Fruit fly (Drosophila melanogaster) whole organism, embryonic: Measurements from ENCODE around the gene esg.
A peak's percentile ranks its signal among the peaks of the same experiment; 100 is the strongest.

Source experiments
- Ada2b ChIP-seq: fragments of 200-800 bp; sonication (Bioruptor generic); IDR thresholded peaks from 2 replicates; pipeline ENCODE4 v1.3.6; 2022; ENCODE audit warnings: missing biosample characterization, missing genetic modification characterization
- Asciz ChIP-seq: fragments of 200-800 bp; sonication (Bioruptor generic); optimal IDR thresholded peaks from 2 replicates; lab custom pipeline; 2017; ENCODE audit warnings: missing biosample characterization, mild to moderate bottlenecking, missing genetic modification characterization, missing genetic modification reagents
- BtbVII ChIP-seq: fragments of 200-800 bp; sonication (Bioruptor generic); optimal IDR thresholded peaks from 3 replicates; lab custom pipeline; 2017; ENCODE audit warnings: missing biosample characterization, mild to moderate bottlenecking, missing genetic modification characterization
- Bteb2 ChIP-seq: fragments of 200-800 bp; sonication (Bioruptor generic); optimal IDR thresholded peaks from 2 replicates; lab custom pipeline; 2016; ENCODE audit warnings: missing biosample characterization, missing genetic modification characterization
- CG10274 ChIP-seq: fragments of 200-800 bp; sonication (Bioruptor generic); optimal IDR thresholded peaks from 3 replicates; lab custom pipeline; 2017; ENCODE audit warnings: missing biosample characterization, mild to moderate bottlenecking, missing genetic modification characterization
- CG11085 ChIP-seq: fragments of 200-800 bp; sonication (Bioruptor generic); IDR thresholded peaks from 2 replicates; pipeline ENCODE4 v1.3.6; 2022; ENCODE audit warnings: missing biosample characterization, missing genetic modification characterization
- CG12219 ChIP-seq: fragments of 200-800 bp; sonication (Bioruptor generic); optimal IDR thresholded peaks from 3 replicates; lab custom pipeline; 2018; ENCODE audit warnings: missing biosample characterization, mild to moderate bottlenecking, missing genetic modification characterization
- CG12942 ChIP-seq: fragments of 200-800 bp; sonication (Bioruptor generic); optimal IDR thresholded peaks from 3 replicates; lab custom pipeline; 2016; ENCODE audit warnings: missing biosample characterization, missing genetic modification characterization
- CG13894 ChIP-seq: fragments of 200-800 bp; sonication (Bioruptor generic); optimal IDR thresholded peaks from 3 replicates; lab custom pipeline; 2018; ENCODE audit warnings: missing biosample characterization, mild to moderate bottlenecking, missing genetic modification characterization, moderate library complexity
- CG15479 ChIP-seq: fragments of 200-800 bp; sonication (Bioruptor generic); optimal IDR thresholded peaks from 3 replicates; lab custom pipeline; 2019; ENCODE audit warnings: missing biosample characterization, mild to moderate bottlenecking, missing genetic modification characterization, moderate library complexity
- CG15696 ChIP-seq: fragments of 200-800 bp; sonication (Bioruptor generic); optimal IDR thresholded peaks from 2 replicates; lab custom pipeline; 2019; ENCODE audit warnings: missing biosample characterization, mild to moderate bottlenecking, missing genetic modification characterization, moderate library complexity
- CG17328 ChIP-seq: fragments of 200-800 bp; sonication (Bioruptor generic); IDR thresholded peaks from 2 replicates; pipeline ENCODE4 v1.3.6; 2022; ENCODE audit warnings: missing biosample characterization, missing genetic modification characterization
- CG17359 ChIP-seq: fragments of 200-800 bp; sonication (Bioruptor generic); optimal IDR thresholded peaks from 3 replicates; lab custom pipeline; 2018; ENCODE audit warnings: missing biosample characterization, mild to moderate bottlenecking, missing genetic modification characterization, moderate library complexity
- CG17802 ChIP-seq: fragments of 200-800 bp; sonication (Bioruptor generic); optimal IDR thresholded peaks from 2 replicates; lab custom pipeline; 2018; ENCODE audit warnings: missing biosample characterization, mild to moderate bottlenecking, missing genetic modification characterization, moderate library complexity
- CG2129 ChIP-seq: fragments of 200-800 bp; sonication (Bioruptor generic); IDR thresholded peaks from 2 replicates; pipeline ENCODE4 v1.3.6; 2022; ENCODE audit warnings: missing biosample characterization, missing genetic modification characterization; ENCODE audit not compliant: partially characterized antibody
- CG31388 ChIP-seq: fragments of 200-800 bp; sonication (Bioruptor generic); optimal IDR thresholded peaks from 2 replicates; lab custom pipeline; 2016; ENCODE audit warnings: missing biosample characterization, missing genetic modification characterization
- CG3281 ChIP-seq: fragments of 200-800 bp; sonication (Bioruptor generic); optimal IDR thresholded peaks from 3 replicates; lab custom pipeline; 2017; ENCODE audit warnings: missing biosample characterization, mild to moderate bottlenecking, missing genetic modification characterization
- CG3407 ChIP-seq: fragments of 200-800 bp; sonication (Bioruptor generic); optimal IDR thresholded peaks from 2 replicates; lab custom pipeline; 2018; ENCODE audit warnings: missing biosample characterization, mild to moderate bottlenecking, missing genetic modification characterization
- CG6254 ChIP-seq: fragments of 200-800 bp; sonication (Bioruptor generic); optimal IDR thresholded peaks from 3 replicates; lab custom pipeline; 2017; ENCODE audit warnings: mild to moderate bottlenecking, missing biosample characterization, missing genetic modification reagents, missing genetic modification characterization
- CG6791 ChIP-seq: fragments of 200-800 bp; sonication (Bioruptor generic); IDR thresholded peaks from 3 replicates; pipeline ENCODE4 v1.3.6; 2022; ENCODE audit warnings: missing biosample characterization, missing genetic modification characterization; ENCODE audit not compliant: partially characterized antibody
- CG7963 ChIP-seq: fragments of 200-800 bp; sonication (Bioruptor generic); IDR thresholded peaks from 3 replicates; pipeline ENCODE4 v1.3.6; 2022; ENCODE audit warnings: missing biosample characterization, missing genetic modification characterization; ENCODE audit not compliant: partially characterized antibody
- CG9215 ChIP-seq: fragments of 200-800 bp; sonication (Bioruptor generic); IDR thresholded peaks from 2 replicates; pipeline ENCODE4 v1.3.6; 2022; ENCODE audit warnings: missing biosample characterization, missing genetic modification characterization
- CG9876 ChIP-seq: fragments of 200-800 bp; sonication (Bioruptor generic); optimal IDR thresholded peaks from 2 replicates; lab custom pipeline; 2016; ENCODE audit warnings: missing biosample characterization, missing genetic modification characterization
- HmgD ChIP-seq: fragments of 200-800 bp; sonication (Bioruptor generic); optimal IDR thresholded peaks from 3 replicates; lab custom pipeline; 2016; ENCODE audit warnings: missing biosample characterization, missing genetic modification characterization
- Oli ChIP-seq: fragments of 200-800 bp; sonication (Bioruptor generic); optimal IDR thresholded peaks from 2 replicates; lab custom pipeline; 2018; ENCODE audit warnings: missing biosample characterization, mild to moderate bottlenecking, missing genetic modification characterization, moderate library complexity
- Sry-δ ChIP-seq: fragments of 200-800 bp; sonication (Bioruptor generic); optimal IDR thresholded peaks from 2 replicates; lab custom pipeline; 2016; ENCODE audit warnings: missing biosample characterization, missing genetic modification characterization
- Tbp ChIP-seq: fragments of >200 bp; optimal IDR thresholded peaks from 2 replicates; lab custom pipeline; 2018; ENCODE audit warnings: missing biosample characterization, missing genetic modification characterization
- ara ChIP-seq: fragments of 200-800 bp; sonication (Bioruptor generic); IDR thresholded peaks from 2 replicates; pipeline ENCODE4 v1.3.6; 2022; ENCODE audit warnings: missing biosample characterization, missing genetic modification characterization
- chif ChIP-seq, 2 experiments: fragments of 200-800 bp; sonication (Bioruptor generic); optimal IDR thresholded peaks; 3 replicates each; lab custom pipeline; 2016; ENCODE audit warnings: missing biosample characterization in 2 of 2, missing genetic modification characterization in 2 of 2
- ci ChIP-seq: fragments of 200-800 bp; sonication (Bioruptor generic); IDR thresholded peaks from 3 replicates; pipeline ENCODE4 v1.3.6; 2022; ENCODE audit warnings: missing biosample characterization, missing genetic modification characterization
- croc ChIP-seq: fragments of 200-800 bp; sonication (Bioruptor generic); conservative IDR thresholded peaks from 3 replicates; pipeline ENCODE4 v1.3.6; 2022; ENCODE audit warnings: missing biosample characterization, missing genetic modification characterization
- dan ChIP-seq: fragments of 200-800 bp; sonication (Bioruptor generic); IDR thresholded peaks from 2 replicates; pipeline ENCODE4 v1.3.6; 2022; ENCODE audit warnings: missing biosample characterization, missing genetic modification characterization
- danr ChIP-seq: fragments of 200-800 bp; sonication (Bioruptor generic); IDR thresholded peaks from 2 replicates; pipeline ENCODE4 v1.3.6; 2022; ENCODE audit warnings: missing biosample characterization, missing genetic modification characterization
- dm ChIP-seq: fragments of 200-800 bp; sonication (Bioruptor generic); optimal IDR thresholded peaks from 3 replicates; lab custom pipeline; 2016; ENCODE audit warnings: missing biosample characterization, missing genetic modification characterization
- dmrt11E ChIP-seq: fragments of 200-800 bp; sonication (Bioruptor generic); optimal IDR thresholded peaks from 3 replicates; lab custom pipeline; 2018; ENCODE audit warnings: missing biosample characterization, mild to moderate bottlenecking, missing genetic modification characterization, moderate library complexity
- exex ChIP-seq: fragments of 200-800 bp; sonication (Bioruptor generic); optimal IDR thresholded peaks from 4 replicates; lab custom pipeline; 2018; ENCODE audit warnings: missing biosample characterization, mild to moderate bottlenecking, missing genetic modification characterization, moderate library complexity
- fd64A ChIP-seq: fragments of 200-800 bp; sonication (Bioruptor generic); optimal IDR thresholded peaks from 3 replicates; lab custom pipeline; 2018; ENCODE audit warnings: missing biosample characterization, mild to moderate bottlenecking, missing genetic modification characterization
- fu2 ChIP-seq: fragments of 200-800 bp; sonication (Bioruptor generic); optimal IDR thresholded peaks from 2 replicates; lab custom pipeline; 2016; ENCODE audit warnings: missing biosample characterization, missing genetic modification characterization
- grn ChIP-seq: fragments of 200-800 bp; sonication (Bioruptor generic); optimal IDR thresholded peaks from 3 replicates; lab custom pipeline; 2017; ENCODE audit warnings: missing biosample characterization, missing genetic modification characterization
- gsb ChIP-seq: fragments of 200-800 bp; sonication (Bioruptor generic); IDR thresholded peaks from 2 replicates; pipeline ENCODE4 v1.3.6; 2022; ENCODE audit warnings: missing biosample characterization, missing genetic modification characterization
- hbn ChIP-seq: fragments of 200-800 bp; sonication (Bioruptor generic); IDR thresholded peaks from 2 replicates; pipeline ENCODE4 v1.3.6; 2022; ENCODE audit warnings: missing biosample characterization, missing genetic modification characterization; ENCODE audit not compliant: partially characterized antibody
- pan ChIP-seq, 4 experiments: fragments of >200 bp in 3 of 4; fragments of 200-800 bp in 1 of 4; sonication (Bioruptor generic) in 1 of 4; optimal IDR thresholded peaks in 3 of 4; IDR thresholded peaks in 1 of 4; 2 replicates each; pipeline versions ENCODE4 v1.3.6 to Lab custom; 2017 to 2022; ENCODE audit warnings: missing biosample characterization in 2 of 4, missing genetic modification characterization in 2 of 4, mixed read lengths in 1 of 4
- peb ChIP-seq: fragments of 200-800 bp; sonication (Bioruptor generic); IDR thresholded peaks from 2 replicates; pipeline ENCODE4 v1.3.6; 2022; ENCODE audit warnings: missing biosample characterization, missing genetic modification characterization
- pfk ChIP-seq: fragments of 200-800 bp; sonication (Bioruptor generic); optimal IDR thresholded peaks from 2 replicates; lab custom pipeline; 2018; ENCODE audit warnings: missing biosample characterization, mild to moderate bottlenecking, missing genetic modification characterization, moderate library complexity
- pita ChIP-seq: fragments of 200-800 bp; sonication (Bioruptor generic); optimal IDR thresholded peaks from 2 replicates; lab custom pipeline; 2017; ENCODE audit warnings: missing biosample characterization, mild to moderate bottlenecking, missing genetic modification characterization
- schlank ChIP-seq: fragments of 200-800 bp; sonication (Bioruptor generic); optimal IDR thresholded peaks from 2 replicates; lab custom pipeline; 2018; ENCODE audit warnings: missing biosample characterization, mild to moderate bottlenecking, missing genetic modification characterization
- tin ChIP-seq: fragments of 200-800 bp; sonication (Bioruptor generic); optimal IDR thresholded peaks from 3 replicates; lab custom pipeline; 2016; ENCODE audit warnings: missing biosample characterization, missing genetic modification characterization
- toy ChIP-seq: fragments of 200-800 bp; sonication (Bioruptor generic); IDR thresholded peaks from 2 replicates; pipeline ENCODE4 v1.3.6; 2022; ENCODE audit warnings: missing biosample characterization, missing genetic modification characterization
- trem ChIP-seq: fragments of 200-800 bp; optimal IDR thresholded peaks from 3 replicates; lab custom pipeline; 2019; ENCODE audit warnings: missing biosample characterization, mild to moderate bottlenecking, missing genetic modification characterization, moderate library complexity
- tx ChIP-seq: fragments of 200-800 bp; sonication (Bioruptor generic); optimal IDR thresholded peaks from 2 replicates; lab custom pipeline; 2016; ENCODE audit warnings: missing biosample characterization, missing genetic modification characterization
- vfl ChIP-seq: fragments of 200-800 bp; sonication (Bioruptor generic); optimal IDR thresholded peaks from 2 replicates; lab custom pipeline; 2016; ENCODE audit warnings: missing biosample characterization, missing genetic modification characterization

The esg gene

dm6 chr2L:15333602-15334080 is at the start of gene esg (continued):
- TF ChIP-seq CG17328 (GFP tag; lab: Robert Waterston, UW) (no peak), CG9215 (GFP tag; lab: Robert Waterston, UW) (no peak), CG7963 (GFP tag; lab: Robert Waterston, UW) (no peak; the same call in 2 of the 3 replicates), CG31388 (GFP tag; lab: Kevin White, UChicago) (no peak), ci (GFP tag; lab: Robert Waterston, UW) (peak; percentile 36; the same call in 1 of the 3 replicates), CG12219 (no peak), tin (no peak), hbn (peak; percentile 48), chif (GFP tag; optimal IDR thresholded peaks at IDR 0.05; lab: Kevin White, UChicago) (no peak), grn (GFP tag; lab: Kevin White, UChicago) (no peak), dmrt11E (no peak), dm (GFP tag; lab: Kevin White, UChicago) (no peak), Tbp (GFP tag; lab: Kevin White, UChicago) (peak; percentile 85), toy (GFP tag; lab: Robert Waterston, UW) (no peak), CG6254 (GFP tag; lab: Kevin White, UChicago) (no peak), CG3407 (GFP tag; lab: Kevin White, UChicago) (no peak), gsb (GFP tag; lab: Robert Waterston, UW) (no peak), CG3281 (no peak), CG11085 (GFP tag; lab: Robert Waterston, UW) (no peak), pan (optimal IDR thresholded peaks at IDR 0.05; lab: Kevin White, UChicago) (no peak), pan (GFP tag; optimal IDR thresholded peaks at IDR 0.05 in 1 of 2, IDR thresholded peaks at IDR 0.05 in 1 of 2) (no peak), CG17359 (no peak), Ada2b (GFP tag; lab: Robert Waterston, UW) (no peak), fu2 (GFP tag; lab: Kevin White, UChicago) (no peak), peb (GFP tag; lab: Robert Waterston, UW) (no peak), CG2129 (GFP tag; lab: Robert Waterston, UW) (no peak; the same call in 1 of the 2 replicates), Sry-δ (no peak), CG9876 (no peak), CG15696 (no peak), danr (GFP tag; lab: Robert Waterston, UW) (no peak), exex (tag; lab: Kevin White, UChicago) (no peak), CG10274 (GFP tag; lab: Kevin White, UChicago) (no peak), ara (peak; percentile 46; the same call in 1 of the 2 replicates), dan (GFP tag; lab: Robert Waterston, UW) (no peak), CG12942 (no peak), croc (GFP tag; lab: Robert Waterston, UW) (no peak), trem (tag; lab: Kevin White, UChicago) (no peak), CG17802 (tag; lab: Kevin White, UChicago) (peak; percentile 60), CG15479 (GFP tag; lab: Kevin White, UChicago) (peak; percentile 98), Asciz (GFP tag; lab: Kevin White, UChicago) (no peak), BtbVII (GFP tag; lab: Kevin White, UChicago) (no peak), CG13894 (tag; lab: Kevin White, UChicago) (no peak), pita (GFP tag; lab: Kevin White, UChicago) (no peak), HmgD (GFP tag; lab: Kevin White, UChicago) (no peak), pfk (GFP tag; lab: Kevin White, UChicago) (peak; percentile 59), fd64A (GFP tag; lab: Kevin White, UChicago) (no peak), Oli (tag; lab: Kevin White, UChicago) (no peak), CG6791 (peak; percentile 48; the same call in 2 of the 3 replicates), vfl (GFP tag; lab: Kevin White, UChicago) (no peak), Bteb2 (GFP tag; lab: Kevin White, UChicago) (no peak), schlank (tag; lab: Kevin White, UChicago) (no peak), tx (GFP tag; lab: Kevin White, UChicago) (no peak)
